Worm (Caenorhabditis elegans): ENCODE measurements around the gene arf-5.

arf-5 gene

ce11 chrIV:7958092-7958491 lies 24.2 kb upstream of the arf-5 start:
- TF ChIP-seq tbx-8 (GFP tag; optimal IDR thresholded peaks at IDR 0.05) (no peak), lin-32 (GFP tag; optimal IDR thresholded peaks at IDR 0.05) (no peak), unc-62 (GFP tag; optimal IDR thresholded peaks at IDR 0.05) (no peak), lin-13 (tag; optimal IDR thresholded peaks at IDR 0.05) (no peak), hlh-1 (tag; optimal IDR thresholded peaks at IDR 0.05) (no peak), pha-4 (tag; optimal IDR thresholded peaks at IDR 0.05) (no peak), unc-120 (tag; optimal IDR thresholded peaks at IDR 0.05; ENCODE audit: poor library complexity, severe bottlenecking) (no peak), nhr-28 (tag; optimal IDR thresholded peaks at IDR 0.05) (no peak), snpc-4 (tag; optimal IDR thresholded peaks at IDR 0.05) (no peak), mep-1 (tag; optimal IDR thresholded peaks at IDR 0.05) (no peak), ham-2 (GFP tag; optimal IDR thresholded peaks at IDR 0.05) (no peak), sptf-1 (tag; optimal IDR thresholded peaks at IDR 0.05) (no peak), zip-8 (tag; optimal IDR thresholded peaks at IDR 0.05) (no peak), sem-2 (GFP tag; optimal IDR thresholded peaks at IDR 0.05) (no peak), flh-1 (GFP tag; optimal IDR thresholded peaks at IDR 0.05) (no peak), ces-1 (GFP tag; optimal IDR thresholded peaks at IDR 0.05) (no peak), drap-1 (GFP tag; optimal IDR thresholded peaks at IDR 0.05) (no peak), lsy-2 (tag; optimal IDR thresholded peaks at IDR 0.05) (no peak), ceh-83 (GFP tag; optimal IDR thresholded peaks at IDR 0.05) (no peak), ceh-39 (tag; optimal IDR thresholded peaks at IDR 0.05) (no peak)

- no peak for TF ChIP-seq flh-1 (GFP tag; optimal IDR thresholded peaks at IDR 0.05)
- no peak for TF ChIP-seq nhr-76 (tag; optimal IDR thresholded peaks at IDR 0.05)
- no peak for TF ChIP-seq mls-2 (tag; optimal IDR thresholded peaks at IDR 0.05)
- no peak for TF ChIP-seq nhr-28 (tag; optimal IDR thresholded peaks at IDR 0.05)
- no peak for TF ChIP-seq elt-1 (tag; optimal IDR thresholded peaks at IDR 0.05; ENCODE audit: borderline replicate concordance, insufficient read depth)
- no peak for TF ChIP-seq elt-3 (tag; optimal IDR thresholded peaks at IDR 0.05)
- TF ChIP-seq drap-1 (GFP tag; optimal IDR thresholded peaks at IDR 0.05) = no peak
- TF ChIP-seq ham-2 (GFP tag; optimal IDR thresholded peaks at IDR 0.05) = no peak
- no peak for TF ChIP-seq ces-1 (GFP tag; optimal IDR thresholded peaks at IDR 0.05)
- no peak for TF ChIP-seq bed-3 (GFP tag; optimal IDR thresholded peaks at IDR 0.05)
- no peak for TF ChIP-seq lin-32 (GFP tag; optimal IDR thresholded peaks at IDR 0.05)
- TF ChIP-seq snpc-4 (tag; optimal IDR thresholded peaks at IDR 0.05) = no peak
- TF ChIP-seq M03D4.4 (tag; optimal IDR thresholded peaks at IDR 0.05) = no peak
- no peak for TF ChIP-seq sptf-1 (tag; optimal IDR thresholded peaks at IDR 0.05)
- no peak for TF ChIP-seq cnd-1 (tag; optimal IDR thresholded peaks at IDR 0.05)
- TF ChIP-seq ceh-43 (GFP tag; optimal IDR thresholded peaks at IDR 0.05) = no peak
- no peak for TF ChIP-seq pha-4 (tag; optimal IDR thresholded peaks at IDR 0.05)
- TF ChIP-seq blmp-1 (tag; optimal IDR thresholded peaks at IDR 0.05) = no peak
Measured at ce11 chrIV:7961889-7962342, 20.4 kb upstream of the arf-5 start.

ce11 chrIV:7967006-7967405 lies 15.3 kb upstream of the arf-5 start, which contains the start of gene F57H12.5:
F57H12.5 (plus strand) TSS chrIV:7967306.
- no peak for TF ChIP-seq elt-3 (tag; optimal IDR thresholded peaks at IDR 0.05)
- no peak for TF ChIP-seq bed-3 (GFP tag; optimal IDR thresholded peaks at IDR 0.05)
- no peak for TF ChIP-seq ceh-43 (GFP tag; optimal IDR thresholded peaks at IDR 0.05)
- TF ChIP-seq lsy-2 (tag; optimal IDR thresholded peaks at IDR 0.05) = no peak
- TF ChIP-seq unc-62 (GFP tag; optimal IDR thresholded peaks at IDR 0.05) = no peak
- TF ChIP-seq zip-8 (tag; optimal IDR thresholded peaks at IDR 0.05) = no peak
- no peak for TF ChIP-seq nhr-12 (tag; optimal IDR thresholded peaks at IDR 0.05)
- TF ChIP-seq mep-1 (tag; optimal IDR thresholded peaks at IDR 0.05) = no peak
- no peak for TF ChIP-seq tbx-8 (GFP tag; optimal IDR thresholded peaks at IDR 0.05)
- TF ChIP-seq ceh-39 (tag; optimal IDR thresholded peaks at IDR 0.05) = no peak
- no peak for TF ChIP-seq ceh-83 (GFP tag; optimal IDR thresholded peaks at IDR 0.05)
- TF ChIP-seq mab-5 (tag; optimal IDR thresholded peaks at IDR 0.05) = no peak
- TF ChIP-seq blmp-1 (tag; optimal IDR thresholded peaks at IDR 0.05) = no peak
- no peak for TF ChIP-seq flh-1 (GFP tag; optimal IDR thresholded peaks at IDR 0.05)
- no peak for TF ChIP-seq cnd-1 (tag; optimal IDR thresholded peaks at IDR 0.05)
- no peak for TF ChIP-seq unc-120 (tag; optimal IDR thresholded peaks at IDR 0.05; ENCODE audit: poor library complexity, severe bottlenecking)
- TF ChIP-seq mls-2 (tag; optimal IDR thresholded peaks at IDR 0.05) = no peak
- no peak for TF ChIP-seq snpc-4 (tag; optimal IDR thresholded peaks at IDR 0.05)
- TF ChIP-seq ces-1 (GFP tag; optimal IDR thresholded peaks at IDR 0.05) = no peak
- no peak for TF ChIP-seq pha-4 (tag; optimal IDR thresholded peaks at IDR 0.05)

- TF ChIP-seq unc-39 (tag; optimal IDR thresholded peaks at IDR 0.05) (no peak), unc-62 (GFP tag; optimal IDR thresholded peaks at IDR 0.05) (no peak), tbx-8 (GFP tag; optimal IDR thresholded peaks at IDR 0.05) (no peak), sem-2 (GFP tag; optimal IDR thresholded peaks at IDR 0.05) (no peak), nhr-237 (tag; optimal IDR thresholded peaks at IDR 0.05) (no peak), pha-4 (tag; optimal IDR thresholded peaks at IDR 0.05) (no peak), blmp-1 (tag; optimal IDR thresholded peaks at IDR 0.05) (no peak), mep-1 (tag; optimal IDR thresholded peaks at IDR 0.05) (no peak), nhr-76 (tag; optimal IDR thresholded peaks at IDR 0.05) (no peak), M03D4.4 (tag; optimal IDR thresholded peaks at IDR 0.05) (no peak), nhr-2 (tag; optimal IDR thresholded peaks at IDR 0.05) (no peak), nhr-28 (tag; optimal IDR thresholded peaks at IDR 0.05) (no peak), lsy-2 (tag; optimal IDR thresholded peaks at IDR 0.05) (no peak), unc-120 (tag; optimal IDR thresholded peaks at IDR 0.05; ENCODE audit: poor library complexity, severe bottlenecking) (no peak), ceh-83 (GFP tag; optimal IDR thresholded peaks at IDR 0.05) (no peak), mls-2 (tag; optimal IDR thresholded peaks at IDR 0.05) (no peak), snpc-4 (tag; optimal IDR thresholded peaks at IDR 0.05) (no peak), lin-13 (tag; optimal IDR thresholded peaks at IDR 0.05) (no peak), elt-3 (tag; optimal IDR thresholded peaks at IDR 0.05) (no peak)
Measured at ce11 chrIV:7976210-7976609, 6.1 kb upstream of the arf-5 start, which contains the start of gene F57H12.6. F57H12.6 (minus strand) TSS chrIV:7976310.
